Fruit fly (Drosophila melanogaster): ENCODE measurements around the gene emb.
A peak's percentile ranks its signal among the peaks of the same experiment; 100 is the strongest.

Gene emb

DNA sequence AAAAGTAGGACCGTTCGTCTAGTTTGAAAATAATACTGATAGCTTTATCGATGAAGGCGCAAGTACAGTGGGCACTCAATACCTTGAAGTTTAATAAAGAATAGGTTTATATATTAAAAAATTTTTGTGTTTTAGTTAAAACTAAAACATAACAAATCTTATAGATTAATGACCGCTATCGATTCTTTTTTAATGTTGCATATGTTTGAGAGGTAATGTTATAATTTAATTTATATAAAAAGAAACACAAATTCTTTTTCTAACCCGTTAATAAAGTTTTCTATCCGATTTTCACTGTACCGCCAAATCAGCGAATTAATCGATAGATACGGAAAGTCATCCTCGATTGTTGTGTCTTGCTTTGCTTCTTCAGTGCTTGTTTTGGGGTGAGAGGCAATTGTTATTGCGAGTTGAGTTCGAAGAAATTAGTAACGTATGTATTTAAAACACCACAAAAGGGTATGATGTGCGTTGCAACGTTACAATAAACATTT, 19.2 kb upstream of the emb start, which contains the start of the genes Dad1 and CG13384 (continued):
- peak; percentile 15 for TF ChIP-seq wek (GFP tag; optimal IDR thresholded peaks at IDR 0.05)
- TF ChIP-seq Dip2 (GFP tag; IDR thresholded peaks at IDR 0.05), result 0 out of 2 replicates have a peak, but pooled peaks have one; percentile 35
- peak; percentile 49; the same call in 1 of the 2 replicates for TF ChIP-seq CG42726 (GFP tag; IDR thresholded peaks at IDR 0.05; ENCODE audit: partially characterized antibody)
- peak; percentile 31 for TF ChIP-seq CG17912 (GFP tag; optimal IDR thresholded peaks at IDR 0.05)
- peak; percentile 78 for TF ChIP-seq CG3407 (GFP tag; optimal IDR thresholded peaks at IDR 0.05)
- peak; percentile 69 for TF ChIP-seq CG10959 (GFP tag; IDR thresholded peaks at IDR 0.05)
- TF ChIP-seq ranshi (GFP tag; IDR thresholded peaks at IDR 0.05), result peak; percentile 89
- peak; percentile 94 for TF ChIP-seq CG10147 (GFP tag; optimal IDR thresholded peaks at IDR 0.05)
- TF ChIP-seq usp (GFP tag; optimal IDR thresholded peaks at IDR 0.05), result no peak
- peak; percentile 91 for TF ChIP-seq lilli (GFP tag; optimal IDR thresholded peaks at IDR 0.05)
- peak; percentile 60 for TF ChIP-seq CG3838 (GFP tag; optimal IDR thresholded peaks at IDR 0.05)
- TF ChIP-seq Ets97D (GFP tag; optimal IDR thresholded peaks at IDR 0.05), result peak; percentile 55
- peak; percentile 92 for TF ChIP-seq CG4424 (GFP tag; optimal IDR thresholded peaks at IDR 0.05)
- peak; percentile 54 for TF ChIP-seq CHES-1-like (GFP tag; optimal IDR thresholded peaks at IDR 0.05)
- peak; percentile 97 for TF ChIP-seq CG31441 (GFP tag; IDR thresholded peaks at IDR 0.05)
- TF ChIP-seq zen (tag; optimal IDR thresholded peaks at IDR 0.05), result peak; percentile 89
- TF ChIP-seq ro (GFP tag; IDR thresholded peaks at IDR 0.05), result peak; percentile 72
- no peak for TF ChIP-seq dati (GFP tag; IDR thresholded peaks at IDR 0.05)
- TF ChIP-seq CG32767 (GFP tag; IDR thresholded peaks at IDR 0.05), result peak; percentile 86
- TF ChIP-seq Gug (GFP tag; IDR thresholded peaks at IDR 0.05), result peak; percentile 78
- TF ChIP-seq bowl (GFP tag; IDR thresholded peaks at IDR 0.05), result peak; percentile 48; the same call in 1 of the 2 replicates
- TF ChIP-seq CG14860 (GFP tag; IDR thresholded peaks at IDR 0.05; ENCODE audit: partially characterized antibody), result no peak
- peak; percentile 94 for TF ChIP-seq esg (GFP tag; conservative IDR thresholded peaks at IDR 0.05)
- TF ChIP-seq CG12104 (GFP tag; optimal IDR thresholded peaks at IDR 0.05), result peak; percentile 80
- peak; percentile 78; the same call in 2 of the 3 replicates for TF ChIP-seq so (GFP tag; IDR thresholded peaks at IDR 0.05)
- peak in 1 of 2 experiments; percentile 90 for TF ChIP-seq bsh (GFP tag; optimal IDR thresholded peaks at IDR 0.05)
- TF ChIP-seq Doc2 (GFP tag; IDR thresholded peaks at IDR 0.05), result 0 out of 2 replicates have a peak, but pooled peaks have one; percentile 22
- no peak for TF ChIP-seq sd (tag; optimal IDR thresholded peaks at IDR 0.05)
- peak; percentile 10 for TF ChIP-seq CG12071 (GFP tag; optimal IDR thresholded peaks at IDR 0.05)
- peak; percentile 79 for TF ChIP-seq HHEX (GFP tag; optimal IDR thresholded peaks at IDR 0.05)
- no peak for TF ChIP-seq abd-A (tag; optimal IDR thresholded peaks at IDR 0.05)
- TF ChIP-seq CG7357 (GFP tag; IDR thresholded peaks at IDR 0.05), result peak; percentile 87
- peak; percentile 85 for TF ChIP-seq peb (GFP tag; IDR thresholded peaks at IDR 0.05)
- no peak for TF ChIP-seq CTCF (GFP tag; optimal IDR thresholded peaks at IDR 0.05)
- no peak; the same call in 1 of the 2 replicates for TF ChIP-seq hbn (GFP tag; IDR thresholded peaks at IDR 0.05; ENCODE audit: partially characterized antibody)
- TF ChIP-seq fd96Cb (tag; optimal IDR thresholded peaks at IDR 0.05), result peak; percentile 90
- TF ChIP-seq Drgx (GFP tag; IDR thresholded peaks at IDR 0.05), result peak; percentile 85
- TF ChIP-seq Scr (GFP tag; IDR thresholded peaks at IDR 0.05; ENCODE audit: partially characterized antibody), result peak; percentile 60
- TF ChIP-seq CG30431 (GFP tag; optimal IDR thresholded peaks at IDR 0.05), result peak; percentile 69
- TF ChIP-seq crol (GFP tag; IDR thresholded peaks at IDR 0.05), result peak; percentile 14; the same call in 1 of the 2 replicates
- peak; percentile 84 for TF ChIP-seq psq (GFP tag; optimal IDR thresholded peaks at IDR 0.05)
- TF ChIP-seq Six4 (GFP tag; optimal IDR thresholded peaks at IDR 0.05), result peak; percentile 79
- TF ChIP-seq CG34422 (GFP tag; IDR thresholded peaks at IDR 0.05), result peak; percentile 88
- TF ChIP-seq ham (GFP tag; IDR thresholded peaks at IDR 0.05), result peak; percentile 74; the same call in 1 of the 2 replicates
- peak; percentile 84 for TF ChIP-seq ara (GFP tag; IDR thresholded peaks at IDR 0.05)
- TF ChIP-seq CG9932 (GFP tag; IDR thresholded peaks at IDR 0.05), result peak; percentile 97
- peak; percentile 95 for TF ChIP-seq al (GFP tag; IDR thresholded peaks at IDR 0.05)
- TF ChIP-seq ewg (GFP tag; optimal IDR thresholded peaks at IDR 0.05), result peak; percentile 70
- TF ChIP-seq Neu2 (GFP tag; optimal IDR thresholded peaks at IDR 0.05; ENCODE audit: borderline replicate concordance), result no peak
- TF ChIP-seq luna (GFP tag; optimal IDR thresholded peaks at IDR 0.05), result no peak
- peak; percentile 71 for TF ChIP-seq E2f2 (GFP tag; IDR thresholded peaks at IDR 0.05)
